Fruit fly (Drosophila melanogaster) whole organism, prepupa: ENCODE results near the gene CG3823.

Source experiments
- Blimp-1 ChIP-seq: fragments of 200-800 bp; sonication (Bioruptor generic); optimal IDR thresholded peaks from 3 replicates; lab custom pipeline; 2017; ENCODE audit warnings: missing biosample characterization, missing genetic modification characterization, mild to moderate bottlenecking, moderate library complexity, missing genetic modification reagents
- CG10631 ChIP-seq: fragments of 200-800 bp; sonication (Bioruptor generic); optimal IDR thresholded peaks from 2 replicates; lab custom pipeline; 2016; ENCODE audit warnings: missing biosample characterization, missing genetic modification characterization
- CG10669 ChIP-seq: fragments of 200-800 bp; sonication (Bioruptor generic); optimal IDR thresholded peaks from 3 replicates; lab custom pipeline; 2018; ENCODE audit warnings: missing biosample characterization, mild to moderate bottlenecking, missing genetic modification characterization, moderate library complexity
- CG1621 ChIP-seq: fragments of 200-800 bp; sonication (Bioruptor generic); optimal IDR thresholded peaks from 3 replicates; lab custom pipeline; 2018; ENCODE audit warnings: missing biosample characterization, mild to moderate bottlenecking, missing genetic modification characterization
- CG16779 ChIP-seq: fragments of 200-800 bp; sonication (Bioruptor generic); optimal IDR thresholded peaks from 3 replicates; lab custom pipeline; 2017; ENCODE audit warnings: missing biosample characterization, mild to moderate bottlenecking, missing genetic modification characterization
- CG31627 ChIP-seq: fragments of 200-800 bp; sonication (Bioruptor generic); optimal IDR thresholded peaks from 3 replicates; lab custom pipeline; 2016; ENCODE audit warnings: missing biosample characterization, missing genetic modification characterization
- CG34406 ChIP-seq: fragments of 200-800 bp; sonication (Bioruptor generic); optimal IDR thresholded peaks from 3 replicates; lab custom pipeline; 2016; ENCODE audit warnings: missing biosample characterization, missing genetic modification characterization
- CG3919 ChIP-seq: fragments of 200-800 bp; sonication (Bioruptor generic); optimal IDR thresholded peaks from 3 replicates; lab custom pipeline; 2016; ENCODE audit warnings: missing biosample characterization, missing genetic modification characterization
- CG4318 ChIP-seq: fragments of 200-800 bp; sonication (Bioruptor generic); optimal IDR thresholded peaks from 3 replicates; lab custom pipeline; 2017; ENCODE audit warnings: missing biosample characterization, mild to moderate bottlenecking, missing genetic modification characterization
- CG6276 ChIP-seq: fragments of 200-800 bp; sonication (Bioruptor generic); optimal IDR thresholded peaks from 2 replicates; lab custom pipeline; 2017; ENCODE audit warnings: missing biosample characterization, mild to moderate bottlenecking, missing genetic modification characterization
- CG6792 ChIP-seq: fragments of 200-800 bp; sonication (Bioruptor generic); optimal IDR thresholded peaks from 3 replicates; lab custom pipeline; 2016; ENCODE audit warnings: missing biosample characterization, missing genetic modification characterization
- CG6808 ChIP-seq: fragments of 200-800 bp; sonication (Bioruptor generic); optimal IDR thresholded peaks from 3 replicates; lab custom pipeline; 2017; ENCODE audit warnings: missing biosample characterization, missing genetic modification characterization, mild to moderate bottlenecking, moderate library complexity, missing genetic modification reagents
- CG6854 ChIP-seq: fragments of 200-800 bp; sonication (Bioruptor generic); optimal IDR thresholded peaks from 2 replicates; lab custom pipeline; 2017; ENCODE audit warnings: missing biosample characterization, mild to moderate bottlenecking, missing genetic modification characterization
- CG7368 ChIP-seq: fragments of 200-800 bp; sonication (Bioruptor generic); optimal IDR thresholded peaks from 3 replicates; lab custom pipeline; 2016; ENCODE audit warnings: missing biosample characterization, missing genetic modification characterization
- CG8319 ChIP-seq: fragments of 200-800 bp; sonication (Bioruptor generic); optimal IDR thresholded peaks from 3 replicates; lab custom pipeline; 2016; ENCODE audit warnings: missing biosample characterization, missing genetic modification characterization
- CG8632 ChIP-seq: fragments of 200-800 bp; sonication (Bioruptor generic); optimal IDR thresholded peaks from 3 replicates; lab custom pipeline; 2016; ENCODE audit warnings: missing biosample characterization, missing genetic modification characterization
- CG9139 ChIP-seq: fragments of 200-800 bp; sonication (Bioruptor generic); optimal IDR thresholded peaks from 3 replicates; lab custom pipeline; 2017; ENCODE audit warnings: missing biosample characterization, mild to moderate bottlenecking, missing genetic modification characterization
- Eip75B ChIP-seq: fragments of 200-800 bp; sonication (Bioruptor generic); optimal IDR thresholded peaks from 3 replicates; lab custom pipeline; 2016; ENCODE audit warnings: missing biosample characterization, missing genetic modification characterization
- Ets21C ChIP-seq: fragments of 200-800 bp; sonication (Bioruptor generic); optimal IDR thresholded peaks from 3 replicates; lab custom pipeline; 2016; ENCODE audit warnings: missing biosample characterization, missing genetic modification characterization
- Ets96B ChIP-seq: fragments of 200-800 bp; optimal IDR thresholded peaks from 2 replicates; lab custom pipeline; 2019; ENCODE audit warnings: missing biosample characterization, mild to moderate bottlenecking, missing genetic modification characterization, moderate library complexity
- Gug ChIP-seq: fragments of 200-800 bp; sonication (Bioruptor generic); IDR thresholded peaks from 2 replicates; pipeline ENCODE4 v1.3.6; 2022; ENCODE audit warnings: missing biosample characterization, missing genetic modification characterization
- Hr38 ChIP-seq: sonication (Bioruptor generic); optimal IDR thresholded peaks from 2 replicates; lab custom pipeline; 2016; ENCODE audit warnings: missing biosample characterization, missing genetic modification characterization
- Hr4 ChIP-seq: fragments of 200-800 bp; sonication (Bioruptor generic); optimal IDR thresholded peaks from 3 replicates; lab custom pipeline; 2016; ENCODE audit warnings: missing biosample characterization, missing genetic modification characterization
- Lpt ChIP-seq: fragments of 200-800 bp; sonication (Bioruptor generic); optimal IDR thresholded peaks from 3 replicates; lab custom pipeline; 2016; ENCODE audit warnings: missing biosample characterization, missing genetic modification characterization
- Sox102F ChIP-seq: fragments of 200-800 bp; sonication (Bioruptor generic); optimal IDR thresholded peaks from 2 replicates; lab custom pipeline; 2016; ENCODE audit warnings: missing biosample characterization, mild to moderate bottlenecking, missing genetic modification characterization
- Sox15 ChIP-seq: fragments of 200-800 bp; sonication (Bioruptor generic); optimal IDR thresholded peaks from 3 replicates; lab custom pipeline; 2016; ENCODE audit warnings: missing biosample characterization, missing genetic modification characterization
- achi ChIP-seq: fragments of 200-800 bp; sonication (Bioruptor generic); optimal IDR thresholded peaks from 3 replicates; lab custom pipeline; 2016; ENCODE audit warnings: missing biosample characterization, missing genetic modification characterization
- acj6 ChIP-seq: fragments of 200-800 bp; sonication (Bioruptor generic); optimal IDR thresholded peaks from 3 replicates; lab custom pipeline; 2016; ENCODE audit warnings: missing biosample characterization, missing genetic modification characterization
- cyc ChIP-seq: fragments of 200-800 bp; sonication (Bioruptor generic); optimal IDR thresholded peaks from 3 replicates; lab custom pipeline; 2016; ENCODE audit warnings: missing biosample characterization, missing genetic modification characterization
- dac ChIP-seq: fragments of 200-800 bp; sonication (Bioruptor generic); optimal IDR thresholded peaks from 2 replicates; lab custom pipeline; 2017; ENCODE audit warnings: missing biosample characterization, mild to moderate bottlenecking, missing genetic modification characterization
- eg ChIP-seq: fragments of 200-800 bp; sonication (Bioruptor generic); IDR thresholded peaks from 3 replicates; pipeline ENCODE4 v1.3.6; 2022; ENCODE audit warnings: missing biosample characterization, missing genetic modification characterization
- fd85E ChIP-seq: fragments of 200-800 bp; sonication (Bioruptor generic); optimal IDR thresholded peaks from 3 replicates; lab custom pipeline; 2016; ENCODE audit warnings: missing biosample characterization, missing genetic modification characterization
- fkh ChIP-seq: fragments of 200-800 bp; sonication (Bioruptor generic); optimal IDR thresholded peaks from 3 replicates; lab custom pipeline; 2017; ENCODE audit warnings: missing biosample characterization, mild to moderate bottlenecking, missing genetic modification characterization, moderate library complexity
- lz ChIP-seq: fragments of 200-800 bp; sonication (Bioruptor generic); optimal IDR thresholded peaks from 3 replicates; lab custom pipeline; 2016; ENCODE audit warnings: missing biosample characterization, missing genetic modification characterization
- net ChIP-seq: fragments of 200-800 bp; sonication (Bioruptor generic); optimal IDR thresholded peaks from 3 replicates; lab custom pipeline; 2016; ENCODE audit warnings: missing biosample characterization, missing genetic modification characterization
- salr ChIP-seq, 2 experiments: fragments of 200-800 bp; sonication (Bioruptor generic); optimal IDR thresholded peaks; 3 replicates each; lab custom pipeline; 2016 to 2018; ENCODE audit warnings: missing biosample characterization in 2 of 2, missing genetic modification characterization in 2 of 2, mild to moderate bottlenecking in 1 of 2
- spab ChIP-seq: fragments of 200-800 bp; sonication (Bioruptor generic); optimal IDR thresholded peaks from 2 replicates; lab custom pipeline; 2017; ENCODE audit warnings: missing biosample characterization, mild to moderate bottlenecking, missing genetic modification characterization, missing genetic modification reagents
- ss ChIP-seq, 2 experiments: fragments of 200-800 bp; sonication (Bioruptor generic); optimal IDR thresholded peaks; 2 replicates in 1 of 2; 3 replicates in 1 of 2; lab custom pipeline; 2017 to 2018; ENCODE audit warnings: mild to moderate bottlenecking in 2 of 2, missing biosample characterization in 2 of 2, missing genetic modification characterization in 2 of 2, moderate library complexity in 1 of 2
- svp ChIP-seq: fragments of 200-800 bp; sonication (Bioruptor generic); peaks from one replicate; lab custom pipeline; 2016; ENCODE audit warnings: missing biosample characterization, missing genetic modification characterization
- topi ChIP-seq: fragments of 200-800 bp; sonication (Bioruptor generic); optimal IDR thresholded peaks from 3 replicates; lab custom pipeline; 2016; ENCODE audit warnings: missing biosample characterization, missing genetic modification characterization
- vri ChIP-seq: fragments of 200-800 bp; sonication (Bioruptor generic); optimal IDR thresholded peaks from 3 replicates; lab custom pipeline; 2016; ENCODE audit warnings: missing biosample characterization, mild to moderate bottlenecking, missing genetic modification characterization

The CG3823 gene

dm6 chrX:6338738-6339614 is 35.2 kb downstream of the CG3823 start (continued):
- TF ChIP-seq fkh (GFP tag; lab: Kevin White, UChicago) (no peak), CG6808 (peak; percentile 70), dac (GFP tag; lab: Kevin White, UChicago) (no peak), net (GFP tag; lab: Kevin White, UChicago) (peak; percentile 58), CG6854 (GFP tag; lab: Kevin White, UChicago) (no peak), CG10669 (GFP tag; lab: Kevin White, UChicago) (peak; percentile 63), Eip75B (GFP tag; lab: Kevin White, UChicago) (peak; percentile 60), CG8319 (GFP tag; lab: Kevin White, UChicago) (no peak), acj6 (GFP tag; lab: Kevin White, UChicago) (peak; percentile 55), fd85E (GFP tag; lab: Kevin White, UChicago) (no peak), CG8632 (GFP tag; lab: Kevin White, UChicago) (peak; percentile 55), CG16779 (tag; lab: Kevin White, UChicago) (peak; percentile 34), eg (GFP tag; lab: Robert Waterston, UW) (peak; percentile 38; the same call in 1 of the 3 replicates), achi (peak; percentile 48), topi (peak; percentile 61), CG4318 (GFP tag; lab: Kevin White, UChicago) (peak; percentile 36), ss (GFP tag; optimal IDR thresholded peaks at IDR 0.05; lab: Kevin White, UChicago) (peak; percentile 22 to 46), spab (GFP tag; lab: Kevin White, UChicago) (peak; percentile 35), svp (GFP tag; lab: Kevin White, UChicago) (peak; percentile 96), salr (GFP tag; optimal IDR thresholded peaks at IDR 0.05; lab: Kevin White, UChicago) (peak; percentile 20 to 46), CG9139 (GFP tag; lab: Kevin White, UChicago) (no peak), Sox102F (GFP tag; lab: Kevin White, UChicago) (peak; percentile 47), cyc (peak; percentile 48), vri (peak; percentile 9), lz (GFP tag; lab: Kevin White, UChicago) (peak; percentile 60), CG10631 (GFP tag; lab: Kevin White, UChicago) (peak; percentile 66), CG6276 (GFP tag; lab: Kevin White, UChicago) (peak; percentile 26), Hr38 (no peak), CG34406 (peak; percentile 55), Hr4 (GFP tag; lab: Kevin White, UChicago) (peak; percentile 63), CG7368 (GFP tag; lab: Kevin White, UChicago) (peak; percentile 32), Gug (GFP tag; lab: Robert Waterston, UW) (peak; percentile 33; the same call in 1 of the 2 replicates), Ets21C (GFP tag; lab: Kevin White, UChicago) (peak; percentile 51), CG3919 (GFP tag; lab: Kevin White, UChicago) (peak; percentile 47), Ets96B (tag; lab: Kevin White, UChicago) (peak; percentile 50), Blimp-1 (GFP tag; lab: Kevin White, UChicago) (no peak), CG31627 (GFP tag; lab: Kevin White, UChicago) (peak; percentile 64), CG6792 (GFP tag; lab: Kevin White, UChicago) (peak; percentile 48), Sox15 (peak; percentile 40), Lpt (peak; percentile 13), CG1621 (tag; lab: Kevin White, UChicago) (peak; percentile 37)
